Worm (Caenorhabditis elegans) whole organism, early embryonic: ENCODE measurements around the gene npp-21.

Experiments
- F13C5.2 ChIP-seq: sonication (generic microtip); optimal IDR thresholded peaks from 2 replicates; lab custom pipeline; 2017; ENCODE audit warnings: mild to moderate bottlenecking, missing genetic modification characterization, inconsistent platforms, missing compliant biosample characterization
- aly-1 ChIP-seq: sonication (generic microtip); optimal IDR thresholded peaks from 2 replicates; lab custom pipeline; 2016; ENCODE audit warnings: missing genetic modification characterization, missing compliant biosample characterization
- ama-1 ChIP-seq: fragments of 150-350 bp; optimal IDR thresholded peaks from 2 replicates; lab custom pipeline; 2014
- ceh-36 ChIP-seq: sonication (generic microtip); optimal IDR thresholded peaks from 2 replicates; lab custom pipeline; 2016; ENCODE audit warnings: missing genetic modification characterization, inconsistent platforms, missing compliant biosample characterization
- ets-7 ChIP-seq: sonication (generic microtip); optimal IDR thresholded peaks from 2 replicates; lab custom pipeline; 2016; ENCODE audit warnings: missing genotype, missing genetic modification characterization, missing compliant biosample characterization
- flt-1 ChIP-seq: fragments of 200-800 bp; sonication (Bioruptor generic); IDR thresholded peaks from 2 replicates; pipeline ENCODE4 v1.3.6; 2022; ENCODE audit warnings: missing genetic modification characterization, missing compliant biosample characterization
- hmg-4 ChIP-seq: fragments of 200-800 bp; sonication (Bioruptor generic); optimal IDR thresholded peaks from 2 replicates; lab custom pipeline; 2018; ENCODE audit warnings: mild to moderate bottlenecking, missing genetic modification characterization, missing compliant biosample characterization

- TF ChIP-seq ets-7 (tag; lab: Kevin White, UChicago) (no peak), ama-1 (lab: Kevin White, UChicago) (no peak), flt-1 (GFP tag; lab: Robert Waterston, UW) (no peak), F13C5.2 (tag; lab: Kevin White, UChicago) (no peak), ceh-36 (tag; lab: Kevin White, UChicago) (no peak), hmg-4 (GFP tag; lab: Kevin White, UChicago) (no peak), aly-1 (tag; lab: Kevin White, UChicago) (no peak)
Observed at ce11 chrII:7630052-7630451, 30.6 kb downstream of the npp-21 start.
